Worm (Caenorhabditis elegans): ENCODE results near the gene fbxa-13.

DNA sequence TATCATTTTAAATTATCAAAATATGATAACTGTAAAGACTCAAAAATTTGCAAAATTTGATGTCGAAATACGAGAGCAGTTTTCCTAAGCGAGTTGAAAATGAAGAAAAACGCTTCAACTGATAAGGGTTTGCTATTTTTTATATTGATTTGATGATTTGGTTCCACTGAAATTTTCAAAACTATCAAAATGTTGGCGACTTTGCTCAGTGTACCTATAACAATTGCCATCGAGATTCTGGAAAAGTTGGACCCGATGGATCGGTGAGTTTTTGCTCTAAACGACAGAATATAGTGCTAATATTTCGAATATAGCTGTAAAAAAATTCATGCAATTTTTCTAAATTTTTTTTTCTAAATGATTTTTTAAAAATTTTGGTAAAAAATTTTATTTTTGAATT, at the start of gene fbxa-13, which contains the start of gene Y22D7AR.2:
- TF ChIP-seq odd-2 (tag; optimal IDR thresholded peaks at IDR 0.05) (no peak), hlh-30 (tag; optimal IDR thresholded peaks at IDR 0.05; ENCODE audit: insufficient read depth) (no peak), lin-11 (tag; optimal IDR thresholded peaks at IDR 0.05) (no peak), pha-4 (tag; optimal IDR thresholded peaks at IDR 0.05) (no peak), hlh-8 (tag; optimal IDR thresholded peaks at IDR 0.05) (no peak), ama-1 (optimal IDR thresholded peaks at IDR 0.05) (no peak), mec-3 (tag; optimal IDR thresholded peaks at IDR 0.05; ENCODE audit: borderline replicate concordance) (no peak), K09A11.1 (tag; optimal IDR thresholded peaks at IDR 0.05; ENCODE audit: insufficient read depth) (no peak), nfya-1 (tag; optimal IDR thresholded peaks at IDR 0.05) (no peak), tbx-2 (tag; optimal IDR thresholded peaks at IDR 0.05) (no peak), ceh-6 (GFP tag; optimal IDR thresholded peaks at IDR 0.05) (no peak)
